Worm (Caenorhabditis elegans) whole organism, midembryonic: Measurements from ENCODE around the gene C50D2.7.

Experiments used
- T22C8.4 ChIP-seq: fragments of 200-800 bp; sonication (Bioruptor generic); IDR thresholded peaks from 2 replicates; pipeline ENCODE4 v1.3.6; 2022; ENCODE audit warnings: missing genetic modification characterization, missing compliant biosample characterization
- cog-1 ChIP-seq: sonication (generic microtip); optimal IDR thresholded peaks from 2 replicates; lab custom pipeline; 2016; ENCODE audit warnings: missing genetic modification characterization, missing compliant biosample characterization
- flt-1 ChIP-seq: fragments of 200-800 bp; sonication (Bioruptor generic); IDR thresholded peaks from 2 replicates; pipeline ENCODE4 v1.3.6; 2022; ENCODE audit warnings: missing genetic modification characterization, missing compliant biosample characterization
- klf-2 ChIP-seq: fragments of 200-800 bp; sonication (Bioruptor generic); conservative IDR thresholded peaks from 2 replicates; pipeline ENCODE4 v1.3.6; 2022; ENCODE audit warnings: missing genetic modification reagents, missing genetic modification characterization, missing compliant biosample characterization
- med-1 ChIP-seq: sonication (generic microtip); optimal IDR thresholded peaks from 2 replicates; lab custom pipeline; 2017; ENCODE audit warnings: missing genetic modification characterization, mild to moderate bottlenecking, missing compliant biosample characterization, antibody characterized with exemption, missing genetic modification reagents; ENCODE audit not compliant: insufficient read depth
- ref-1 ChIP-seq: fragments of 200-800 bp; sonication (Bioruptor generic); conservative IDR thresholded peaks from 2 replicates; pipeline ENCODE4 v1.3.6; 2022; ENCODE audit warnings: missing genetic modification reagents, missing genetic modification characterization, missing compliant biosample characterization
- tab-1 ChIP-seq: fragments of 200-800 bp; sonication (Bioruptor generic); IDR thresholded peaks from 2 replicates; pipeline ENCODE4 v1.3.6; 2022; ENCODE audit warnings: missing genetic modification characterization, missing compliant biosample characterization
- ztf-23 ChIP-seq: fragments of 200-800 bp; sonication (Bioruptor generic); IDR thresholded peaks from 2 replicates; pipeline ENCODE4 v1.3.6; 2022; ENCODE audit warnings: missing genetic modification reagents, missing genetic modification characterization, missing compliant biosample characterization
- ztf-29 ChIP-seq: fragments of 200-800 bp; sonication (Bioruptor generic); IDR thresholded peaks from 2 replicates; pipeline ENCODE4 v1.3.6; 2022; ENCODE audit warnings: missing genetic modification reagents, missing genetic modification characterization, missing compliant biosample characterization

C50D2.7 gene

ce11 chrII:121121-121520 lies 26.0 kb upstream of the C50D2.7 start, which contains the start of gene K10B4.3:
K10B4.3 (minus strand) TSS chrII:121221.
- no peak for TF ChIP-seq flt-1 (GFP tag; lab: Robert Waterston, UW)
- TF ChIP-seq med-1, result no peak
- no peak for TF ChIP-seq T22C8.4
- no peak for TF ChIP-seq ztf-23 (GFP tag; lab: Robert Waterston, UW)

- TF ChIP-seq med-1, result no peak
- TF ChIP-seq klf-2, result no peak
- TF ChIP-seq ztf-29 (GFP tag; lab: Robert Waterston, UW), result no peak
- no peak for TF ChIP-seq tab-1 (GFP tag; lab: Robert Waterston, UW)
- no peak for TF ChIP-seq ref-1 (GFP tag; lab: Robert Waterston, UW)
- no peak for TF ChIP-seq cog-1 (tag; lab: Kevin White, UChicago)
- no peak for TF ChIP-seq T22C8.4
- TF ChIP-seq ztf-23 (GFP tag; lab: Robert Waterston, UW), result no peak
- no peak for TF ChIP-seq flt-1 (GFP tag; lab: Robert Waterston, UW)
Measured at ce11 chrII:116916-117315, 21.8 kb upstream of the C50D2.7 start, which contains the start of gene srt-54. srt-54 (plus strand) TSS chrII:117216.

- TF ChIP-seq med-1 (no peak), cog-1 (tag; lab: Kevin White, UChicago) (no peak), ref-1 (GFP tag; lab: Robert Waterston, UW) (no peak), tab-1 (GFP tag; lab: Robert Waterston, UW) (no peak), T22C8.4 (no peak), ztf-29 (GFP tag; lab: Robert Waterston, UW) (no peak)
Measured at ce11 chrII:112231-112630, 17.2 kb upstream of the C50D2.7 start.

- no peak for TF ChIP-seq tab-1 (GFP tag; lab: Robert Waterston, UW)
- TF ChIP-seq cog-1 (tag; lab: Kevin White, UChicago), result no peak
- TF ChIP-seq ref-1 (GFP tag; lab: Robert Waterston, UW), result no peak
- TF ChIP-seq flt-1 (GFP tag; lab: Robert Waterston, UW), result no peak
- TF ChIP-seq ztf-23 (GFP tag; lab: Robert Waterston, UW), result no peak
- TF ChIP-seq ztf-29 (GFP tag; lab: Robert Waterston, UW), result no peak
- no peak for TF ChIP-seq klf-2
- no peak for TF ChIP-seq med-1
- no peak for TF ChIP-seq T22C8.4
Measured at ce11 chrII:111267-111666, 16.2 kb upstream of the C50D2.7 start, which contains the start of gene C50D2.1. C50D2.1 (plus strand) TSS chrII:111567.

ce11 chrII:108865-109264 lies 13.8 kb upstream of the C50D2.7 start, which contains the start of gene C50D2.2:
C50D2.2 (plus strand) TSS chrII:109165.
- TF ChIP-seq cog-1 (tag; lab: Kevin White, UChicago), result no peak
- no peak for TF ChIP-seq tab-1 (GFP tag; lab: Robert Waterston, UW)
- TF ChIP-seq klf-2, result no peak
- no peak for TF ChIP-seq med-1
- TF ChIP-seq flt-1 (GFP tag; lab: Robert Waterston, UW), result no peak
- TF ChIP-seq ztf-23 (GFP tag; lab: Robert Waterston, UW), result no peak
- no peak for TF ChIP-seq T22C8.4
- TF ChIP-seq ztf-29 (GFP tag; lab: Robert Waterston, UW), result no peak
- no peak for TF ChIP-seq ref-1 (GFP tag; lab: Robert Waterston, UW)

- TF ChIP-seq tab-1 (GFP tag; lab: Robert Waterston, UW) (no peak), ztf-29 (GFP tag; lab: Robert Waterston, UW) (no peak), ref-1 (GFP tag; lab: Robert Waterston, UW) (no peak), cog-1 (tag; lab: Kevin White, UChicago) (no peak), ztf-23 (GFP tag; lab: Robert Waterston, UW) (no peak), klf-2 (no peak), flt-1 (GFP tag; lab: Robert Waterston, UW) (no peak), T22C8.4 (no peak), med-1 (no peak)
Measured at ce11 chrII:107703-108102, 12.6 kb upstream of the C50D2.7 start.

- TF ChIP-seq klf-2 (no peak), T22C8.4 (no peak), ref-1 (GFP tag; lab: Robert Waterston, UW) (no peak), ztf-29 (GFP tag; lab: Robert Waterston, UW) (no peak), ztf-23 (GFP tag; lab: Robert Waterston, UW) (no peak), med-1 (no peak), flt-1 (GFP tag; lab: Robert Waterston, UW) (no peak), cog-1 (tag; lab: Kevin White, UChicago) (no peak), tab-1 (GFP tag; lab: Robert Waterston, UW) (no peak)
Measured at ce11 chrII:105889-106288, 10.8 kb upstream of the C50D2.7 start, which contains the start of gene txt-1. txt-1 (plus strand) TSS chrII:106189.

- no peak for TF ChIP-seq ref-1 (GFP tag; lab: Robert Waterston, UW)
- TF ChIP-seq ztf-23 (GFP tag; lab: Robert Waterston, UW), result no peak
- no peak for TF ChIP-seq flt-1 (GFP tag; lab: Robert Waterston, UW)
- TF ChIP-seq T22C8.4, result no peak
- TF ChIP-seq cog-1 (tag; lab: Kevin White, UChicago), result no peak
- no peak for TF ChIP-seq klf-2
- no peak for TF ChIP-seq ztf-29 (GFP tag; lab: Robert Waterston, UW)
- TF ChIP-seq tab-1 (GFP tag; lab: Robert Waterston, UW), result no peak
- TF ChIP-seq med-1, result no peak
Measured at ce11 chrII:105327-105882, 10.3 kb upstream of the C50D2.7 start.

ce11 chrII:104234-104633 lies 9.2 kb upstream of the C50D2.7 start, which contains the start of gene col-68:
col-68 (plus strand) TSS chrII:104534.
- TF ChIP-seq med-1 (no peak), cog-1 (tag; lab: Kevin White, UChicago) (no peak), ztf-23 (GFP tag; lab: Robert Waterston, UW) (no peak), flt-1 (GFP tag; lab: Robert Waterston, UW) (no peak), klf-2 (no peak), ztf-29 (GFP tag; lab: Robert Waterston, UW) (no peak), T22C8.4 (no peak), ref-1 (GFP tag; lab: Robert Waterston, UW) (no peak), tab-1 (GFP tag; lab: Robert Waterston, UW) (no peak)

ce11 chrII:101176-101575 lies 6.1 kb upstream of the C50D2.7 start:
- TF ChIP-seq klf-2 (no peak), ztf-23 (GFP tag; lab: Robert Waterston, UW) (no peak), tab-1 (GFP tag; lab: Robert Waterston, UW) (no peak), ref-1 (GFP tag; lab: Robert Waterston, UW) (no peak), ztf-29 (GFP tag; lab: Robert Waterston, UW) (no peak), T22C8.4 (no peak), flt-1 (GFP tag; lab: Robert Waterston, UW) (no peak), med-1 (no peak), cog-1 (tag; lab: Kevin White, UChicago) (no peak)
